Fruit fly (Drosophila melanogaster): ENCODE data around the gene Slob.

DNA sequence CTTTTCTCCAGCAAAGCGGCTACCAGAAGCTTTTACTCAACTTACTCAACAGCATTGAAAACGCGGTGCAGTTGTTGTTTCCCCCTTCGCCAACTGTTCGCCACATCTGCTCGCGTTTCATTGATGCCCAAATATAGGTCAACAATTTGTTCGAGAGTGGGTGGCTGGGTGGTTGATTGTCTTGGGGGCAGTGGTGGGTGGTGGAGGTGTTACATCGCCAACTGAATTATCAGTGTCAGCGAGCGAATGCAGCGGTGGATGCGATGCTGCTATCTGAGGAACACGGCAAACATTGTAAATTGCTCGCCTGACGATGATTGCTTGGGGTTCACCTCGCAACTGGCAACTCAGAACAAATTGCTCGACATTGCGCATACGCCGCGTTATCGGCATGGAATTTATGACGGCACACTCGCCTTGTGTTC lies 888 bp upstream of the Slob start:
- no peak for TF ChIP-seq pan (optimal IDR thresholded peaks at IDR 0.05)
- no peak for TF ChIP-seq CG8478 (optimal IDR thresholded peaks at IDR 0.05)
- no peak for TF ChIP-seq usp (GFP tag; optimal IDR thresholded peaks at IDR 0.05)
- no peak for TF ChIP-seq EcR (GFP tag; optimal IDR thresholded peaks at IDR 0.05)
- no peak for TF ChIP-seq Dll (optimal IDR thresholded peaks at IDR 0.05)

Data from whole organism.